Worm (Caenorhabditis elegans): Measurements from ENCODE around the gene srd-11.

- TF ChIP-seq klf-2 (GFP tag; conservative IDR thresholded peaks at IDR 0.05) (no peak), ref-1 (GFP tag; conservative IDR thresholded peaks at IDR 0.05) (no peak), cog-1 (tag; optimal IDR thresholded peaks at IDR 0.05) (no peak)
Measured at ce11 chrV:13613870-13614269, 5.8 kb downstream of the srd-11 start, which contains the start of gene F53F4.7.
